Fruit fly (Drosophila melanogaster): ENCODE measurements around the gene CG10681.

Gene CG10681

dm6 chr3L:12533392-12534070, 32.2 kb downstream of the CG10681 start, which contains the start of the genes Tsf2 and CG34242 (continued):
- TF ChIP-seq Lpt (GFP tag; optimal IDR thresholded peaks at IDR 0.05): no peak
- TF ChIP-seq fd102C (GFP tag; optimal IDR thresholded peaks at IDR 0.05): no peak
- no peak for TF ChIP-seq CG15073 (GFP tag; optimal IDR thresholded peaks at IDR 0.05)
- peak; percentile 87 for TF ChIP-seq YL-1 (GFP tag; optimal IDR thresholded peaks at IDR 0.05)
- peak; percentile 24; the same call in 1 of the 2 replicates for TF ChIP-seq E2f2 (GFP tag; IDR thresholded peaks at IDR 0.05)
- no peak for TF ChIP-seq eve (GFP tag; optimal IDR thresholded peaks at IDR 0.05)
- no peak for TF ChIP-seq NC2β (GFP tag; optimal IDR thresholded peaks at IDR 0.05)
- peak; percentile 86 for TF ChIP-seq CG8924 (tag; optimal IDR thresholded peaks at IDR 0.05)
- peak; percentile 92 for TF ChIP-seq CG14441 (GFP tag; IDR thresholded peaks at IDR 0.05)
- peak; percentile 55 for TF ChIP-seq Nf-YC (tag; optimal IDR thresholded peaks at IDR 0.05)
- TF ChIP-seq CG14667 (GFP tag; IDR thresholded peaks at IDR 0.05): peak; percentile 97
- TF ChIP-seq CG6689 (GFP tag; IDR thresholded peaks at IDR 0.05): peak; percentile 97
- TF ChIP-seq CG31365 (tag; optimal IDR thresholded peaks at IDR 0.05): peak; percentile 16
- TF ChIP-seq CG34376 (GFP tag; optimal IDR thresholded peaks at IDR 0.05): no peak
- TF ChIP-seq CG7987 (GFP tag; optimal IDR thresholded peaks at IDR 0.05): peak; percentile 59
- no peak for TF ChIP-seq odd (GFP tag; optimal IDR thresholded peaks at IDR 0.05)
- TF ChIP-seq CG15269 (tag; optimal IDR thresholded peaks at IDR 0.05): no peak
- no peak for TF ChIP-seq B-H2 (GFP tag; optimal IDR thresholded peaks at IDR 0.05)
- TF ChIP-seq CG12299 (tag; optimal IDR thresholded peaks at IDR 0.05): peak; percentile 16
- TF ChIP-seq Dbx (GFP tag; IDR thresholded peaks at IDR 0.05): peak; percentile 94
- TF ChIP-seq pfk (GFP tag; optimal IDR thresholded peaks at IDR 0.05): no peak
- TF ChIP-seq Hr3 (GFP tag; optimal IDR thresholded peaks at IDR 0.05): no peak
- TF ChIP-seq tna (GFP tag; IDR thresholded peaks at IDR 0.05; ENCODE audit: partially characterized antibody): no peak
- TF ChIP-seq lola (GFP tag; optimal IDR thresholded peaks at IDR 0.05): no peak
- no peak for TF ChIP-seq oc (tag; optimal IDR thresholded peaks at IDR 0.05)
- no peak for TF ChIP-seq Dref (GFP tag; IDR thresholded peaks at IDR 0.05)
- no peak for TF ChIP-seq abd-A (tag; optimal IDR thresholded peaks at IDR 0.05)
- TF ChIP-seq E2f1 (GFP tag; IDR thresholded peaks at IDR 0.05): peak; percentile 93
- no peak for TF ChIP-seq sc (optimal IDR thresholded peaks at IDR 0.05)
- no peak for TF ChIP-seq sc (GFP tag; optimal IDR thresholded peaks at IDR 0.05)
- TF ChIP-seq CG11696 (GFP tag; IDR thresholded peaks at IDR 0.05): peak; percentile 85
- no peak for TF ChIP-seq hb (GFP tag; IDR thresholded peaks at IDR 0.05; ENCODE audit: partially characterized antibody)
- TF ChIP-seq cato (GFP tag; optimal IDR thresholded peaks at IDR 0.05; ENCODE audit: borderline replicate concordance): no peak
- no peak for TF ChIP-seq CkIIα-i1 (GFP tag; IDR thresholded peaks at IDR 0.05)
- TF ChIP-seq grn (GFP tag; optimal IDR thresholded peaks at IDR 0.05): no peak
- TF ChIP-seq zf30C (GFP tag; optimal IDR thresholded peaks at IDR 0.05): no peak
- TF ChIP-seq CG2120 (GFP tag; optimal IDR thresholded peaks at IDR 0.05): peak; percentile 0
- TF ChIP-seq bigmax (GFP tag; optimal IDR thresholded peaks at IDR 0.05): no peak
- TF ChIP-seq CG18619 (GFP tag; optimal IDR thresholded peaks at IDR 0.05): no peak
- peak; percentile 94 for TF ChIP-seq ase (GFP tag; IDR thresholded peaks at IDR 0.05)
- no peak for TF ChIP-seq D (optimal IDR thresholded peaks at IDR 0.05)
- peak; percentile 66 for TF ChIP-seq D (GFP tag; optimal IDR thresholded peaks at IDR 0.05)
- TF ChIP-seq CG16779 (GFP tag; IDR thresholded peaks at IDR 0.05): no peak
- no peak for TF ChIP-seq knrl (GFP tag; IDR thresholded peaks at IDR 0.05; ENCODE audit: partially characterized antibody)
- TF ChIP-seq H2.0 (GFP tag; IDR thresholded peaks at IDR 0.05): no peak
- peak; percentile 81 for TF ChIP-seq CG9797 (GFP tag; optimal IDR thresholded peaks at IDR 0.05)
- peak; percentile 83 for TF ChIP-seq klu (GFP tag; IDR thresholded peaks at IDR 0.05)
- TF ChIP-seq vnd (GFP tag; IDR thresholded peaks at IDR 0.05; ENCODE audit: partially characterized antibody): no peak
- TF ChIP-seq eyg (GFP tag; optimal IDR thresholded peaks at IDR 0.05): no peak
- TF ChIP-seq CG42726 (GFP tag; IDR thresholded peaks at IDR 0.05; ENCODE audit: partially characterized antibody): no peak
- TF ChIP-seq CG1529 (GFP tag; optimal IDR thresholded peaks at IDR 0.05): no peak
